Fruit fly (Drosophila melanogaster): Measurements from ENCODE around the gene CG17544.
A peak's percentile ranks its signal among the peaks of the same experiment; 100 is the strongest.

DNA sequence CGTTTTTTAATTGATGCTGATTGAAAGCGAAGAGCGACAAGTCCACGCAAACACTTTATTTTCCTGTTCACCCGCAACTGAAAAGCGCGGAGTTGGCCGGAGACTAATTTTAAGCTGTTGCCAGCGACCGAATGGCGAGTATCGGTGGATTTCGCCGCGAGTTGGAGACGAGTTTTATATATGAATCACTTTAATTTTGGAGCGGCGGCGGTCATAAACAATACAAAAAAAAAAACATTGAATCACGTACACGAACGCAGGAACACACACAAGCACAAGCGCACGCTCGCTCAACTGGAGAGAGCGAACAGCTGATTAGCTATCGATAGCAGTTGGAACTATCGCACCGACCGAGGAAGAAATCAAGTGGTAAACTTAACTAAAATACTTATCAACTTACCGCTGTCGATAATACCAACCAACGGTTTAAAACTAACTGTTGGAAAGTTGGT, 28.1 kb upstream of the CG17544 start, which contains the start of gene Pax:
- TF ChIP-seq Dfd (GFP tag; optimal IDR thresholded peaks at IDR 0.05) = no peak
- no peak for TF ChIP-seq Mio (GFP tag; optimal IDR thresholded peaks at IDR 0.05)
- no peak for TF ChIP-seq Vsx2 (GFP tag; optimal IDR thresholded peaks at IDR 0.05; ENCODE audit: partially characterized antibody)
- no peak for TF ChIP-seq h (GFP tag; optimal IDR thresholded peaks at IDR 0.05)
- no peak for TF ChIP-seq OdsH (GFP tag; optimal IDR thresholded peaks at IDR 0.05)
- peak; percentile 43 for TF ChIP-seq Sp1 (GFP tag; optimal IDR thresholded peaks at IDR 0.05)
- no peak for TF ChIP-seq br (GFP tag; optimal IDR thresholded peaks at IDR 0.05)
- no peak for TF ChIP-seq foxo (GFP tag; optimal IDR thresholded peaks at IDR 0.05)
- TF ChIP-seq fru (GFP tag; optimal IDR thresholded peaks at IDR 0.05) = no peak
- TF ChIP-seq Abd-B (GFP tag; optimal IDR thresholded peaks at IDR 0.05) = no peak
- TF ChIP-seq jim (GFP tag; optimal IDR thresholded peaks at IDR 0.05) = no peak
